Worm (Caenorhabditis elegans): ENCODE data around the gene F43B10.1.

The F43B10.1 gene

DNA sequence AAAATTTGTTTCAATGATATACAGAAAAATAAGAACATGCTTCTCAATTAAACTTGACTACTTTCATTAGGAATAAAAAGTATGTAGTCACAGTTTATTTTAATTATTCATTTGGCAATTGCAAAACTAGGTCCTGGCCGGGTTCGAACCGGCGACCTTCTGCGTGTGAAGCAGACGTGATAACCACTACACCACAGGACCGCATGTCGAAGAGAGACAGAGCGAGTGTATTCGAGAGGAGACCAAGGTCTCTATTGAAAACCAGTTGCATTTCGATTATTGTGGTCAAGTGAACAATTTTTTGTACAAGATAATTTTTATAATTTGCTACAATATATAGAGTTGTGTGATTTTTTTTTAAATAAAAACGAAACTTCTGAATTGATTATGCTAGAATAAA is 71.8 kb downstream of the F43B10.1 start (continued):
- TF ChIP-seq C38D4.7 (GFP tag; optimal IDR thresholded peaks at IDR 0.05) (peak; percentile 37), unc-55 (GFP tag; optimal IDR thresholded peaks at IDR 0.05) (no peak), lim-6 (tag; optimal IDR thresholded peaks at IDR 0.05) (no peak), F13H6.1 (tag; optimal IDR thresholded peaks at IDR 0.05) (no peak), npax-4 (tag; optimal IDR thresholded peaks at IDR 0.05) (no peak), T23F11.4 (GFP tag; optimal IDR thresholded peaks at IDR 0.05) (peak; percentile 38), mec-3 (tag; optimal IDR thresholded peaks at IDR 0.05; ENCODE audit: borderline replicate concordance) (no peak), fkh-10 (GFP tag; optimal IDR thresholded peaks at IDR 0.05) (no peak), K02D7.2 (tag; optimal IDR thresholded peaks at IDR 0.05) (peak; percentile 22), hlh-15 (tag; optimal IDR thresholded peaks at IDR 0.05) (no peak), nhr-11 (tag; optimal IDR thresholded peaks at IDR 0.05) (no peak), ceh-14 (tag; optimal IDR thresholded peaks at IDR 0.05) (peak; percentile 43), ztf-16 (tag; optimal IDR thresholded peaks at IDR 0.05) (peak; percentile 48), fkh-6 (tag; optimal IDR thresholded peaks at IDR 0.05) (peak; percentile 49), dve-1 (tag; optimal IDR thresholded peaks at IDR 0.05) (peak; percentile 36), hlh-8 (tag; optimal IDR thresholded peaks at IDR 0.05) (no peak), zip-5 (tag; optimal IDR thresholded peaks at IDR 0.05) (peak; percentile 16), fax-1 (tag; optimal IDR thresholded peaks at IDR 0.05) (peak; percentile 59), pha-4 (tag; optimal IDR thresholded peaks at IDR 0.05) (no peak), hlh-6 (tag; optimal IDR thresholded peaks at IDR 0.05) (peak; percentile 41)

DNA sequence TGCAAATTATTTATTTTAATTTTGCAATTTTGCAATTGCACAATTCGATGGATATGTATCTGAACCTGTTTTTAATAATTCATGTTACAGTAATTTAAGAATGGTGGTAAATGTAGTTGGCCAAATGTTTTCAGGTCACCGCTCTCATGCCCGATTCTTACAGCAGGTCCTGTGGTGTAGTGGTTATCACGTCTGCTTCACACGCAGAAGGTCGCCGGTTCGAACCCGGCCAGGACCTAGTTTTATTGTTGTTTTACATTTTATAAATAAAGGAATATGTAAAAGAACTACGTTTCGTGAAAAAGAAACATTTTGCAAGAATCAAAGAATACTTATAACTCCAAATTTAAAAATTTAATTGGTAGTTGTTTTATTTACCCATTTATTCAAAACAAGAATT is 72.4 kb downstream of the F43B10.1 start:
- no peak for TF ChIP-seq T23F11.4 (GFP tag; optimal IDR thresholded peaks at IDR 0.05)
- no peak for TF ChIP-seq ceh-6 (GFP tag; optimal IDR thresholded peaks at IDR 0.05)
- TF ChIP-seq ceh-14 (tag; optimal IDR thresholded peaks at IDR 0.05), result no peak
- TF ChIP-seq unc-55 (GFP tag; optimal IDR thresholded peaks at IDR 0.05), result no peak
- TF ChIP-seq sox-4 (tag; optimal IDR thresholded peaks at IDR 0.05), result no peak
- TF ChIP-seq ceh-2 (tag; optimal IDR thresholded peaks at IDR 0.05), result no peak
- no peak for TF ChIP-seq npax-4 (tag; optimal IDR thresholded peaks at IDR 0.05)
- no peak for TF ChIP-seq unc-42 (tag; optimal IDR thresholded peaks at IDR 0.05)
- TF ChIP-seq sox-2 (GFP tag; IDR thresholded peaks at IDR 0.05), result no peak
- TF ChIP-seq ahr-1 (tag; optimal IDR thresholded peaks at IDR 0.05), result no peak
- TF ChIP-seq ceh-9 (tag; optimal IDR thresholded peaks at IDR 0.05), result no peak
- TF ChIP-seq ref-2 (tag; optimal IDR thresholded peaks at IDR 0.05), result no peak
- TF ChIP-seq gmeb-2 (tag; optimal IDR thresholded peaks at IDR 0.05), result no peak
- no peak for TF ChIP-seq sdc-2 (tag; optimal IDR thresholded peaks at IDR 0.05)
- TF ChIP-seq zip-5 (tag; optimal IDR thresholded peaks at IDR 0.05), result no peak

DNA sequence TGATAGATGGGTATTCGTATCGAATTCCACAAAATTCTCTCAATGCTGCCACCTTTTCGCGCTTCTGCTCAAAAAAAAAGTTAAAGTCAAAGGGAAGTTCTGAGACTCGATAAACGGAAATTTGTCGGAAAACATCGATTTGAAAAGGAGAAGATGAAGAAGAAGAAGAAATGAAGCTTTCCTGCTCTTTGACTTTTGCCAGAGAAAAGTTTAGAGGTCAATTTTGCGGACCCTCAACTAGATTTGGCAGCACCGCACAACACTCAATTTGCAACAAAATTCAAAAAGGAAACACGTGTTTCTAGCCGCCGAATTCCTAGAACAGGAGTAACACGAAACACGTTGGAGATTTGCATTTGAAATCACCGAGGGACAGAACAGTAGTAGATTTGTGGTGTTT is 74.5 kb downstream of the F43B10.1 start:
- TF ChIP-seq K02D7.2 (tag; optimal IDR thresholded peaks at IDR 0.05) (no peak), hlh-13 (GFP tag; optimal IDR thresholded peaks at IDR 0.05) (no peak), ahr-1 (tag; optimal IDR thresholded peaks at IDR 0.05) (no peak), ceh-31 (tag; optimal IDR thresholded peaks at IDR 0.05) (no peak), che-1 (tag; optimal IDR thresholded peaks at IDR 0.05) (no peak), ceh-24 (tag; optimal IDR thresholded peaks at IDR 0.05) (no peak), nhr-232 (tag; optimal IDR thresholded peaks at IDR 0.05) (no peak), unc-3 (GFP tag; conservative IDR thresholded peaks at IDR 0.05) (no peak), unc-3 (tag; optimal IDR thresholded peaks at IDR 0.05) (no peak), npax-4 (tag; optimal IDR thresholded peaks at IDR 0.05) (no peak), unc-55 (GFP tag; optimal IDR thresholded peaks at IDR 0.05) (no peak), pros-1 (tag; optimal IDR thresholded peaks at IDR 0.05) (no peak)

Measured in whole organism, late embryonic.